Fruit fly (Drosophila melanogaster) whole organism, embryonic: ENCODE measurements around the gene CG31463.

Source experiments
- Adf1 ChIP-seq: fragments of 200-800 bp; sonication (Bioruptor generic); IDR thresholded peaks from 2 replicates; pipeline ENCODE4 v1.3.6; 2022; ENCODE audit warnings: missing biosample characterization, missing genetic modification characterization
- Aef1 ChIP-seq: fragments of 200-800 bp; sonication (Bioruptor generic); IDR thresholded peaks from 3 replicates; pipeline ENCODE4 v1.3.6; 2022; ENCODE audit warnings: missing biosample characterization, missing genetic modification characterization
- CG10321 ChIP-seq: fragments of 200-800 bp; sonication (Bioruptor generic); IDR thresholded peaks from 2 replicates; pipeline ENCODE4 v1.3.6; 2022; ENCODE audit warnings: missing biosample characterization, missing genetic modification characterization
- CG11456 ChIP-seq: fragments of 200-800 bp; sonication (Bioruptor generic); IDR thresholded peaks from 3 replicates; pipeline ENCODE4 v1.3.6; 2022; ENCODE audit warnings: missing biosample characterization, missing genetic modification characterization
- CG15696 ChIP-seq: fragments of 200-800 bp; sonication (Bioruptor generic); optimal IDR thresholded peaks from 2 replicates; lab custom pipeline; 2019; ENCODE audit warnings: missing biosample characterization, mild to moderate bottlenecking, missing genetic modification characterization, moderate library complexity
- CG17385 ChIP-seq: fragments of 200-800 bp; sonication (Bioruptor generic); optimal IDR thresholded peaks from 3 replicates; lab custom pipeline; 2018; ENCODE audit warnings: missing biosample characterization, mild to moderate bottlenecking, missing genetic modification characterization
- CG18599 ChIP-seq: fragments of 200-800 bp; sonication (Bioruptor generic); optimal IDR thresholded peaks from 3 replicates; lab custom pipeline; 2017; ENCODE audit warnings: missing biosample characterization, missing genetic modification characterization, mild to moderate bottlenecking, moderate library complexity, missing genetic modification reagents
- CG32767 ChIP-seq: fragments of 200-800 bp; sonication (Bioruptor generic); IDR thresholded peaks from 2 replicates; pipeline ENCODE4 v1.3.6; 2022; ENCODE audit warnings: missing biosample characterization, missing genetic modification characterization
- CG3281 ChIP-seq: fragments of 200-800 bp; sonication (Bioruptor generic); optimal IDR thresholded peaks from 3 replicates; lab custom pipeline; 2017; ENCODE audit warnings: missing biosample characterization, mild to moderate bottlenecking, missing genetic modification characterization
- CG6683 ChIP-seq: fragments of 200-800 bp; sonication (Bioruptor generic); optimal IDR thresholded peaks from 2 replicates; lab custom pipeline; 2017; ENCODE audit warnings: missing biosample characterization, mild to moderate bottlenecking, missing genetic modification characterization, missing genetic modification reagents
- CG6813 ChIP-seq: fragments of 200-800 bp; sonication (Bioruptor generic); optimal IDR thresholded peaks from 2 replicates; lab custom pipeline; 2017; ENCODE audit warnings: missing biosample characterization, missing genetic modification characterization, mild to moderate bottlenecking, moderate library complexity, missing genetic modification reagents
- CG7357 ChIP-seq: fragments of 200-800 bp; sonication (Bioruptor generic); IDR thresholded peaks from 3 replicates; pipeline ENCODE4 v1.3.6; 2022; ENCODE audit warnings: missing biosample characterization, missing genetic modification characterization
- CG7745 ChIP-seq: fragments of 200-800 bp; sonication (Bioruptor generic); optimal IDR thresholded peaks from 2 replicates; lab custom pipeline; 2018; ENCODE audit warnings: missing biosample characterization, mild to moderate bottlenecking, missing genetic modification characterization, moderate library complexity
- CG8089 ChIP-seq: fragments of 200-800 bp; sonication (Bioruptor generic); optimal IDR thresholded peaks from 3 replicates; lab custom pipeline; 2016; ENCODE audit warnings: missing biosample characterization, missing genetic modification characterization
- CG8281 ChIP-seq: fragments of 200-800 bp; sonication (Bioruptor generic); optimal IDR thresholded peaks from 2 replicates; lab custom pipeline; 2018; ENCODE audit warnings: missing biosample characterization, mild to moderate bottlenecking, missing genetic modification characterization, moderate library complexity
- CTCF ChIP-seq: fragments of 200-800 bp; sonication (Bioruptor generic); optimal IDR thresholded peaks from 2 replicates; lab custom pipeline; 2017; ENCODE audit warnings: missing biosample characterization, mild to moderate bottlenecking, missing genetic modification characterization, moderate library complexity
- Dip2 ChIP-seq: fragments of 200-800 bp; sonication (Bioruptor generic); IDR thresholded peaks from 2 replicates; pipeline ENCODE4 v1.3.6; 2022; ENCODE audit warnings: missing biosample characterization, missing genetic modification characterization
- Doc3 ChIP-seq: fragments of 200-800 bp; sonication (Bioruptor generic); IDR thresholded peaks from 3 replicates; pipeline ENCODE4 v1.3.6; 2022; ENCODE audit warnings: missing biosample characterization, missing genetic modification characterization; ENCODE audit not compliant: partially characterized antibody
- Elba2 ChIP-seq: fragments of 200-800 bp; sonication (Bioruptor generic); optimal IDR thresholded peaks from 3 replicates; lab custom pipeline; 2016; ENCODE audit warnings: missing biosample characterization, missing genetic modification characterization
- Ets97D ChIP-seq: fragments of 200-800 bp; sonication (Bioruptor generic); optimal IDR thresholded peaks from 3 replicates; lab custom pipeline; 2016; ENCODE audit warnings: missing biosample characterization, missing genetic modification characterization
- HLH54F ChIP-seq: fragments of 200-800 bp; sonication (Bioruptor generic); optimal IDR thresholded peaks from 3 replicates; lab custom pipeline; 2016; ENCODE audit warnings: missing biosample characterization, missing genetic modification characterization
- Kr ChIP-seq: fragments of 200-800 bp; sonication (Bioruptor generic); optimal IDR thresholded peaks from 2 replicates; lab custom pipeline; 2017; ENCODE audit warnings: missing biosample characterization, mild to moderate bottlenecking, missing genetic modification characterization
- Lhr ChIP-seq: fragments of 200-800 bp; sonication (Bioruptor generic); optimal IDR thresholded peaks from 3 replicates; lab custom pipeline; 2017; ENCODE audit warnings: mild to moderate bottlenecking, missing biosample characterization, missing genetic modification reagents, missing genetic modification characterization
- MBD-R2 ChIP-seq: fragments of 200-800 bp; sonication (Bioruptor generic); IDR thresholded peaks from 2 replicates; pipeline ENCODE4 v1.3.6; 2022; ENCODE audit warnings: missing biosample characterization, missing genetic modification characterization
- MESR4 ChIP-seq: fragments of 200-800 bp; sonication (Bioruptor generic); optimal IDR thresholded peaks from 2 replicates; lab custom pipeline; 2018; ENCODE audit warnings: missing biosample characterization, mild to moderate bottlenecking, missing genetic modification characterization, moderate library complexity
- NC2α ChIP-seq: fragments of 200-800 bp; sonication (Bioruptor generic); optimal IDR thresholded peaks from 2 replicates; lab custom pipeline; 2016; ENCODE audit warnings: missing biosample characterization, missing genetic modification characterization
- NfI ChIP-seq: fragments of 200-800 bp; sonication (Bioruptor generic); optimal IDR thresholded peaks from 3 replicates; lab custom pipeline; 2018; ENCODE audit warnings: missing biosample characterization, mild to moderate bottlenecking, missing genetic modification characterization, moderate library complexity
- Oaz ChIP-seq: fragments of 200-800 bp; sonication (Bioruptor generic); IDR thresholded peaks from 2 replicates; pipeline ENCODE4 v1.3.6; 2022; ENCODE audit warnings: missing biosample characterization, missing genetic modification characterization
- PHDP ChIP-seq: fragments of 200-800 bp; sonication (Bioruptor generic); optimal IDR thresholded peaks from 3 replicates; lab custom pipeline; 2018; ENCODE audit warnings: missing biosample characterization, mild to moderate bottlenecking, missing genetic modification characterization, moderate library complexity
- Ptx1 ChIP-seq: fragments of 200-800 bp; sonication (Bioruptor generic); IDR thresholded peaks from 2 replicates; pipeline ENCODE4 v1.3.6; 2022; ENCODE audit warnings: missing biosample characterization, missing genetic modification characterization
- Rfx ChIP-seq: fragments of 200-800 bp; sonication (Bioruptor generic); IDR thresholded peaks from 2 replicates; pipeline ENCODE4 v1.3.6; 2022; ENCODE audit warnings: missing biosample characterization, missing genetic modification characterization
- Sry-β ChIP-seq: fragments of 200-800 bp; sonication (Bioruptor generic); optimal IDR thresholded peaks from 2 replicates; lab custom pipeline; 2018; ENCODE audit warnings: missing biosample characterization, mild to moderate bottlenecking, missing genetic modification characterization, moderate library complexity
- TFAM ChIP-seq: fragments of 200-800 bp; sonication (Bioruptor generic); optimal IDR thresholded peaks from 2 replicates; lab custom pipeline; 2017; ENCODE audit warnings: missing biosample characterization, missing genetic modification characterization, inconsistent platforms
- bigmax ChIP-seq: fragments of 200-800 bp; sonication (Bioruptor generic); optimal IDR thresholded peaks from 2 replicates; lab custom pipeline; 2018; ENCODE audit warnings: missing biosample characterization, mild to moderate bottlenecking, missing genetic modification characterization
- eve ChIP-seq, 2 experiments: fragments of >200 bp; optimal IDR thresholded peaks; 2 replicates each; lab custom pipeline; 2017; ENCODE audit warnings: missing biosample characterization in 2 of 2, missing genetic modification characterization in 2 of 2
- ewg ChIP-seq: fragments of 200-800 bp; sonication (Bioruptor generic); optimal IDR thresholded peaks from 3 replicates; lab custom pipeline; 2017; ENCODE audit warnings: mild to moderate bottlenecking, missing biosample characterization, missing genetic modification reagents, missing genetic modification characterization
- eyg ChIP-seq: fragments of 200-800 bp; sonication (Bioruptor generic); optimal IDR thresholded peaks from 3 replicates; lab custom pipeline; 2016; ENCODE audit warnings: missing biosample characterization, missing genetic modification characterization
- fd64A ChIP-seq: fragments of 200-800 bp; sonication (Bioruptor generic); optimal IDR thresholded peaks from 3 replicates; lab custom pipeline; 2018; ENCODE audit warnings: missing biosample characterization, mild to moderate bottlenecking, missing genetic modification characterization
- gce ChIP-seq: fragments of 200-800 bp; sonication (Bioruptor generic); IDR thresholded peaks from 3 replicates; pipeline ENCODE4 v1.3.6; 2022; ENCODE audit warnings: missing biosample characterization, missing genetic modification characterization
- gcm2 ChIP-seq: fragments of 200-800 bp; sonication (Bioruptor generic); optimal IDR thresholded peaks from 2 replicates; lab custom pipeline; 2016; ENCODE audit warnings: missing biosample characterization, missing genetic modification characterization
- gsb ChIP-seq: fragments of 200-800 bp; sonication (Bioruptor generic); IDR thresholded peaks from 2 replicates; pipeline ENCODE4 v1.3.6; 2022; ENCODE audit warnings: missing biosample characterization, missing genetic modification characterization
- hb ChIP-seq: fragments of 200-800 bp; sonication (Bioruptor generic); IDR thresholded peaks from 3 replicates; pipeline ENCODE4 v1.3.6; 2022; ENCODE audit warnings: missing biosample characterization, missing genetic modification characterization; ENCODE audit not compliant: partially characterized antibody
- ind ChIP-seq: fragments of 200-800 bp; sonication (Bioruptor generic); optimal IDR thresholded peaks from 3 replicates; lab custom pipeline; 2016; ENCODE audit warnings: missing biosample characterization, missing genetic modification characterization
- kah ChIP-seq: fragments of 200-800 bp; sonication (Bioruptor generic); optimal IDR thresholded peaks from 2 replicates; lab custom pipeline; 2018; ENCODE audit warnings: missing biosample characterization, mild to moderate bottlenecking, missing genetic modification characterization
- luna ChIP-seq: fragments of 200-800 bp; sonication (Bioruptor generic); optimal IDR thresholded peaks from 2 replicates; lab custom pipeline; 2016; ENCODE audit warnings: missing biosample characterization, missing genetic modification characterization
- sqz ChIP-seq: fragments of 200-800 bp; sonication (Bioruptor generic); optimal IDR thresholded peaks from 3 replicates; lab custom pipeline; 2018; ENCODE audit warnings: missing biosample characterization, mild to moderate bottlenecking, missing genetic modification characterization
- tll ChIP-seq, 2 experiments: fragments of 200-800 bp in 1 of 2; fragments of >200 bp in 1 of 2; sonication (Bioruptor generic) in 1 of 2; optimal IDR thresholded peaks; 2 replicates each; lab custom pipeline; 2017 to 2019; ENCODE audit warnings: missing biosample characterization in 2 of 2, missing genetic modification characterization in 2 of 2, mild to moderate bottlenecking in 1 of 2, moderate library complexity in 1 of 2
- tna ChIP-seq: fragments of 200-800 bp; sonication (Bioruptor generic); IDR thresholded peaks from 2 replicates; pipeline ENCODE4 v1.3.6; 2022; ENCODE audit warnings: missing biosample characterization, missing genetic modification characterization; ENCODE audit not compliant: partially characterized antibody
- trem ChIP-seq: fragments of 200-800 bp; optimal IDR thresholded peaks from 3 replicates; lab custom pipeline; 2019; ENCODE audit warnings: missing biosample characterization, mild to moderate bottlenecking, missing genetic modification characterization, moderate library complexity
- trh ChIP-seq: fragments of 200-800 bp; sonication (Bioruptor generic); optimal IDR thresholded peaks from 2 replicates; lab custom pipeline; 2016; ENCODE audit warnings: missing biosample characterization, missing genetic modification characterization
- unc-4 ChIP-seq: fragments of 200-800 bp; sonication (Bioruptor generic); IDR thresholded peaks from 2 replicates; pipeline ENCODE4 v1.3.6; 2022; ENCODE audit warnings: missing biosample characterization, missing genetic modification characterization; ENCODE audit not compliant: partially characterized antibody
- vfl ChIP-seq: fragments of 200-800 bp; sonication (Bioruptor generic); optimal IDR thresholded peaks from 2 replicates; lab custom pipeline; 2016; ENCODE audit warnings: missing biosample characterization, missing genetic modification characterization

CG31463 gene

DNA sequence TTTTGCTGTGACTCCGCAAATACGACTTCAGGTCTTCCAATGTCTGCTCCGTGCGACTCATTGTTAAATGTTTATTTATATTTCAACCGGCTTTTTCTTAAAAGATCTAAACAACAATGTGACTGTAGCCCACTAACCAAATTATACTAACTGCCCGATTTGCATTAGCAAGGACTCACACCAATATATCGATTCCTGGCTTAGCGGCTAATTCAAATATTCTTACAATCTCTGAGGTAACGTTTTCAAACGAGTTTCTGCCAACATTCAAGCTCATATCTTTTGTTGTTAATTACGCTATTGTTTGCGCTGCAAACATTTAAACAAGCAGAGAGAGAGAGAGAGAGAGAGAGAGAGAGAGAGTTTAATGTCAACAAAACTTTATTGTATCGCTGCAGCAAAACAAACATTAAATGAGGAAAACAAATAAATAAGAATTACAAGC, 16.4 kb downstream of the CG31463 start, which contains the start of gene tex (continued):
- TF ChIP-seq Ets97D (GFP tag; lab: Kevin White, UChicago) (peak; percentile 41), vfl (GFP tag; lab: Kevin White, UChicago) (no peak), Doc3 (GFP tag; lab: Robert Waterston, UW) (no peak), NfI (GFP tag; lab: Kevin White, UChicago) (no peak), luna (GFP tag; lab: Kevin White, UChicago) (no peak), tll (GFP tag; optimal IDR thresholded peaks at IDR 0.05; lab: Kevin White, UChicago) (peak in 1 of 2 experiments; percentile 16), Ptx1 (GFP tag; lab: Robert Waterston, UW) (no peak), CG6813 (GFP tag; lab: Kevin White, UChicago) (peak; percentile 67), CG7357 (no peak), MBD-R2 (GFP tag; lab: Robert Waterston, UW) (peak; percentile 76), NC2α (no peak), eve (GFP tag; optimal IDR thresholded peaks at IDR 0.05; lab: Kevin White, UChicago) (no peak), CTCF (GFP tag; lab: Kevin White, UChicago) (peak; percentile 19), kah (GFP tag; lab: Kevin White, UChicago) (peak; percentile 17), CG18599 (GFP tag; lab: Kevin White, UChicago) (no peak), gcm2 (GFP tag; lab: Kevin White, UChicago) (no peak), unc-4 (GFP tag; lab: Robert Waterston, UW) (peak; percentile 50), Lhr (GFP tag; lab: Kevin White, UChicago) (peak; percentile 55), gsb (GFP tag; lab: Robert Waterston, UW) (no peak), Aef1 (GFP tag; lab: Robert Waterston, UW) (no peak), CG8089 (GFP tag; lab: Kevin White, UChicago) (peak; percentile 25), hb (no peak), HLH54F (GFP tag; lab: Kevin White, UChicago) (no peak), bigmax (GFP tag; lab: Kevin White, UChicago) (no peak), CG8281 (tag; lab: Kevin White, UChicago) (no peak), PHDP (peak; percentile 9), CG15696 (tag; lab: Kevin White, UChicago) (peak; percentile 68), CG10321 (GFP tag; lab: Robert Waterston, UW) (no peak), eyg (GFP tag; lab: Kevin White, UChicago) (no peak), ind (GFP tag; lab: Kevin White, UChicago) (no peak), tna (GFP tag; lab: Robert Waterston, UW) (no peak), Adf1 (GFP tag; lab: Robert Waterston, UW) (no peak), CG7745 (tag; lab: Kevin White, UChicago) (peak; percentile 24), CG32767 (no peak), ewg (GFP tag; lab: Kevin White, UChicago) (no peak), trh (GFP tag; lab: Kevin White, UChicago) (no peak), MESR4 (peak; percentile 12), trem (peak; percentile 79), Sry-β (GFP tag; lab: Kevin White, UChicago) (peak; percentile 43), CG11456 (GFP tag; lab: Robert Waterston, UW) (no peak), Dip2 (GFP tag; lab: Robert Waterston, UW) (no peak), Elba2 (GFP tag; lab: Kevin White, UChicago) (no peak), CG17385 (GFP tag; lab: Kevin White, UChicago) (no peak), Oaz (GFP tag; lab: Robert Waterston, UW) (no peak), TFAM (GFP tag; lab: Kevin White, UChicago) (no peak), CG6683 (GFP tag; lab: Kevin White, UChicago) (no peak), sqz (peak; percentile 58), Rfx (no peak), fd64A (GFP tag; lab: Kevin White, UChicago) (peak; percentile 81), Kr (peak; percentile 14), gce (no peak), CG3281 (GFP tag; lab: Kevin White, UChicago) (no peak)
